Worm (Caenorhabditis elegans): Measurements from ENCODE around the gene iars-1.

Gene iars-1

DNA sequence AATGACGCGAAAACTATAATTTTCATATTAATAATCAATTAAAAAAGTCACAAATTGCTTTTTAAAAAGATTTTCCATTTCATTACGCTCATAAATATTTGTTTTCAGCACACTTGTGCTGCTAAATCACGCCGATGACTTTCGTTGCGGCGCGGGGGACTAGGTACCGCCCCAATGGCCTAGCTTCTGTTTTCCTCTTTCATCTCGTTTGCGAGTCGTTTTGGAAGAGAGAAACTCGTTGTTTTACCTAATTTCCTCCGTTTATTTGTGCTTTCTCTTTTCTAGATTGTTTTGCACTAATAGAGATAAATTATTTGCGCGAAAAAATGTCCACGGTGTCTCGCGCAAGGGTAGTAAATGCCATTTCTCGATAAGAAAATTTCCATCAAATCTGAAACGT is 12.6 kb downstream of the iars-1 start:
- TF ChIP-seq elt-1 (tag; optimal IDR thresholded peaks at IDR 0.05) (no peak), aly-2 (tag; optimal IDR thresholded peaks at IDR 0.05) (no peak), nhr-237 (tag; optimal IDR thresholded peaks at IDR 0.05) (no peak), sea-2 (GFP tag; optimal IDR thresholded peaks at IDR 0.05) (no peak), unc-62 (GFP tag; optimal IDR thresholded peaks at IDR 0.05) (no peak), fkh-2 (tag; optimal IDR thresholded peaks at IDR 0.05) (no peak), lin-39 (tag; optimal IDR thresholded peaks at IDR 0.05) (no peak), elt-3 (tag; optimal IDR thresholded peaks at IDR 0.05) (no peak), ceh-16 (tag; optimal IDR thresholded peaks at IDR 0.05) (no peak), unc-39 (tag; optimal IDR thresholded peaks at IDR 0.05) (no peak), nfya-1 (tag; optimal IDR thresholded peaks at IDR 0.05; ENCODE audit: insufficient read depth) (no peak), elt-2 (tag; optimal IDR thresholded peaks at IDR 0.05) (no peak), nhr-77 (tag; optimal IDR thresholded peaks at IDR 0.05) (no peak), snpc-4 (tag; optimal IDR thresholded peaks at IDR 0.05) (no peak), ceh-28 (tag; optimal IDR thresholded peaks at IDR 0.05) (no peak)

DNA sequence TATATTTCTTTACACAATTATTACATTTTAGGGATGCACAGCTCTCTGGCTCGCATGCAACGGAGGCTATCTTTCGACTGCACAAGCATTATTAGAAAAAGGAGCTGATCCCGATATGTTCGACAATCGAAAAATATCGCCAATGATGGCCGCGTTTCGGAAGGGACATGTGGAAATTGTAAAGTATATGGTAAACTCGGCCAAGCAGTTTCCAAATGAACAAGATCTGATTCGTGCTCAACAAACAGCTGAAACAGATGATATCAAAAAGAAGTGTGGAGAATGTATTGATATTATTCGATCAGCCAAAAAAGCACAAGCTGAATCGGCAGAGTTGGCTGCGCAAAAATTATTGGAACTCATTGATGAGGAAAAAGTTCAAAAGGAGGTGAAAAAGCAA is 14.5 kb downstream of the iars-1 start:
- TF ChIP-seq ztf-4 (tag; optimal IDR thresholded peaks at IDR 0.05) (no peak), nhr-237 (tag; optimal IDR thresholded peaks at IDR 0.05) (no peak), mdl-1 (tag; optimal IDR thresholded peaks at IDR 0.05) (no peak), jun-1 (tag; optimal IDR thresholded peaks at IDR 0.05) (no peak), unc-62 (GFP tag; optimal IDR thresholded peaks at IDR 0.05) (no peak), mml-1 (tag; optimal IDR thresholded peaks at IDR 0.05) (no peak), egl-27 (tag; optimal IDR thresholded peaks at IDR 0.05) (no peak), skn-1 (tag; optimal IDR thresholded peaks at IDR 0.05) (no peak), egl-5 (tag; optimal IDR thresholded peaks at IDR 0.05) (no peak), nhr-12 (tag; optimal IDR thresholded peaks at IDR 0.05) (no peak), nhr-67 (tag; optimal IDR thresholded peaks at IDR 0.05) (no peak), ama-1 (optimal IDR thresholded peaks at IDR 0.05) (no peak), tbx-2 (tag; optimal IDR thresholded peaks at IDR 0.05) (no peak), nhr-11 (tag; optimal IDR thresholded peaks at IDR 0.05) (no peak)

DNA sequence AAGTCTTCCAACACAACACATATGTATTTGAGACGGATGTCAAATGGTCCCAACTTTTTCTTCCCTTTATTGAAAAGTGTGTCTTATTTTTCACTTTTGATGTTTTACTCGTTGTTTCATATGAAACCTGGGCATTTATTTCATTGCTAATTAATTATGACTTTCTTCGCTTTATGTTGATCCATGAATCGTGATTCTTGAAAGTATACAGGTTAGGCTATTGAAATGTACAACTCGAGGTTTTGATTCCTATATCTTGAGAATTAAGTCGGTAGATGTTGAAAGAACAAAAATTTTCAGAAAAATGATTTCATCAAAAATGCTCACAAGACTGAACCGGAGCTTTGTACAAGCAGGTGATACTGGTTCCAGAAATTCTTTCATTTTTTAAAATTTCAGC is 18.7 kb downstream of the iars-1 start, which contains the start of gene nfu-1:
Gene nfu-1 (plus strand): TSS at position 301 of the 400 bp plus-strand sequence.
- TF ChIP-seq mdl-1 (tag; optimal IDR thresholded peaks at IDR 0.05) (no peak), nfya-1 (tag; optimal IDR thresholded peaks at IDR 0.05; ENCODE audit: insufficient read depth) (no peak), sea-2 (GFP tag; optimal IDR thresholded peaks at IDR 0.05) (no peak), ceh-82 (tag; optimal IDR thresholded peaks at IDR 0.05) (no peak), nhr-25 (tag; optimal IDR thresholded peaks at IDR 0.05) (no peak), lsy-12 (tag; optimal IDR thresholded peaks at IDR 0.05) (no peak), nhr-76 (tag; optimal IDR thresholded peaks at IDR 0.05) (no peak), ztf-11 (tag; optimal IDR thresholded peaks at IDR 0.05) (no peak), nhr-237 (tag; optimal IDR thresholded peaks at IDR 0.05) (no peak), R02D3.7 (tag; optimal IDR thresholded peaks at IDR 0.05) (no peak), fkh-2 (tag; optimal IDR thresholded peaks at IDR 0.05) (no peak), ceh-16 (tag; optimal IDR thresholded peaks at IDR 0.05) (no peak), nhr-28 (tag; optimal IDR thresholded peaks at IDR 0.05) (no peak), fkh-10 (GFP tag; optimal IDR thresholded peaks at IDR 0.05) (no peak), nhr-77 (tag; optimal IDR thresholded peaks at IDR 0.05) (no peak), elt-1 (tag; optimal IDR thresholded peaks at IDR 0.05) (no peak), skn-1 (tag; optimal IDR thresholded peaks at IDR 0.05) (no peak), pqm-1 (tag; optimal IDR thresholded peaks at IDR 0.05) (no peak), ceh-28 (tag; optimal IDR thresholded peaks at IDR 0.05) (no peak), nhr-43 (tag; optimal IDR thresholded peaks at IDR 0.05; ENCODE audit: poor library complexity, severe bottlenecking) (no peak)

DNA sequence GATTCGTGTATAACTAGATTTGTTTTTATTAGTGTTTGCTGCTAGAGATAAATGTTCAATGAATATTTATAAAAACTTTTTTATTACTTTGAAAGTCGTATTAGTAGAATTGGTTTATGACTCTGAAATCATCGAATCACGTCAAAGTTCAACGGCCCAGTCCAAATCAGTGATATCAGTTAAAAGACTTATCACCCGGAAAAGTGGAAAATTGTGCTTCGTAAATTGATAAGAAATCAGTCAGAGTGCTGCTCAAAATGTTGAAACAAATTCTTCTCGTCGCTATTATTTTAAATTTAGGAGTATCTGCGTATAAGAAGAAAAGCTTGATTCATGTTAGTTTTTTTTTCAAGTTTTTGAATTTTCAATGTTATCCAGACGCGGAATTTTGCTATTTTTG is 19.9 kb downstream of the iars-1 start, which contains the start of gene R10H10.3:
Gene R10H10.3 (plus strand): TSS at position 243 of the 400 bp plus-strand sequence.
- TF ChIP-seq egl-27 (tag; optimal IDR thresholded peaks at IDR 0.05), result no peak
- peak; percentile 78 for TF ChIP-seq pqm-1 (tag; optimal IDR thresholded peaks at IDR 0.05)
- TF ChIP-seq elt-2 (tag; optimal IDR thresholded peaks at IDR 0.05), result peak; percentile 85
- TF ChIP-seq nhr-76 (tag; optimal IDR thresholded peaks at IDR 0.05), result no peak
- no peak for TF ChIP-seq jun-1 (tag; optimal IDR thresholded peaks at IDR 0.05)
- TF ChIP-seq ceh-82 (tag; optimal IDR thresholded peaks at IDR 0.05), result no peak
- no peak for TF ChIP-seq fkh-2 (tag; optimal IDR thresholded peaks at IDR 0.05)
- no peak for TF ChIP-seq elt-3 (tag; optimal IDR thresholded peaks at IDR 0.05)
- no peak for TF ChIP-seq nhr-43 (tag; optimal IDR thresholded peaks at IDR 0.05; ENCODE audit: poor library complexity, severe bottlenecking)
